Fruit fly (Drosophila melanogaster) ovary, adult (tissue): Measurements from ENCODE around the gene CG11760.
A peak's percentile ranks its signal among the peaks of the same experiment; 100 is the strongest.

Experiments used
- CG17801 ChIP-seq: fragments of 200-800 bp; optimal IDR thresholded peaks from 2 replicates; lab custom pipeline; 2019; ENCODE audit warnings: missing biosample characterization, mild to moderate bottlenecking, missing genetic modification characterization, moderate library complexity; ENCODE audit not compliant: partially characterized antibody

CG11760 gene

dm6 chr3R:8729542-8729941 is 10.5 kb downstream of the CG11760 start, which contains the start of gene ranshi:
TSS of gene ranshi (minus strand) at chr3R:8729693.
- no peak for TF ChIP-seq CG17801

dm6 chr3R:8731597-8732263 is 12.7 kb downstream of the CG11760 start, which contains the start of the genes M1BP and CG8202:
TSS of gene M1BP (minus strand) at chr3R:8731698.
TSS of gene CG8202 (plus strand) at chr3R:8732091.
- peak; percentile 83 for TF ChIP-seq CG17801

- no peak for TF ChIP-seq CG17801
These were observed 20.3 kb downstream of the CG11760 start for dm6 chr3R:8739161-8739783.

dm6 chr3R:8740118-8740517 is 21.1 kb downstream of the CG11760 start:
- no peak for TF ChIP-seq CG17801

dm6 chr3R:8741248-8741647 is 22.2 kb downstream of the CG11760 start:
- TF ChIP-seq CG17801 = no peak

dm6 chr3R:8741941-8742340 is 22.9 kb downstream of the CG11760 start:
- no peak for TF ChIP-seq CG17801

- TF ChIP-seq CG17801 = no peak
These were observed 23.7 kb downstream of the CG11760 start for dm6 chr3R:8742661-8743060.

- peak; percentile 38 for TF ChIP-seq CG17801
These were observed 25.2 kb downstream of the CG11760 start for dm6 chr3R:8744198-8744597.

dm6 chr3R:8746354-8746753 is 27.4 kb downstream of the CG11760 start:
- peak; percentile 78 for TF ChIP-seq CG17801

dm6 chr3R:8747134-8747870 is 28.3 kb downstream of the CG11760 start, which contains the start of the genes CG9801 and Nasp:
TSS of gene CG9801 (minus strand) at chr3R:8747675.
TSS of gene Nasp (plus strand) at chr3R:8747798.
- no peak for TF ChIP-seq CG17801

dm6 chr3R:8747871-8748775 is 29.1 kb downstream of the CG11760 start:
- TF ChIP-seq CG17801 = peak; percentile 91

- no peak for TF ChIP-seq CG17801
These were observed 29.8 kb downstream of the CG11760 start for dm6 chr3R:8748776-8749126.

dm6 chr3R:8767998-8768397 is 49.0 kb downstream of the CG11760 start, which contains the start of the genes CG34135 and CG11768:
TSS of gene CG34135 (minus strand) at chr3R:8768191.
TSS of gene CG11768 (minus strand) at chr3R:8768200.
- no peak for TF ChIP-seq CG17801

dm6 chr3R:8769094-8769493 is 50.1 kb downstream of the CG11760 start, which contains the start of gene CG8236:
TSS of gene CG8236 (plus strand) at chr3R:8769394.
- TF ChIP-seq CG17801 = no peak
